Fruit fly (Drosophila melanogaster): Measurements from ENCODE around the gene Mlc1.

- TF ChIP-seq Myc (optimal IDR thresholded peaks at IDR 0.05) (no peak), psq (optimal IDR thresholded peaks at IDR 0.05) (no peak), h (optimal IDR thresholded peaks at IDR 0.05) (no peak), insv (optimal IDR thresholded peaks at IDR 0.05) (no peak), Sin3A (optimal IDR thresholded peaks at IDR 0.05) (no peak)
These were observed 46.2 kb downstream of the Mlc1 start for dm6 chr3R:27613814-27614213.

Data from Kc167 (cell line).